Fruit fly (Drosophila melanogaster) whole organism, embryonic: ENCODE measurements around the gene mRpL14.

ENCODE experiments used
- BtbVII ChIP-seq: fragments of 200-800 bp; sonication (Bioruptor generic); optimal IDR thresholded peaks from 3 replicates; lab custom pipeline; 2017; ENCODE audit warnings: missing biosample characterization, mild to moderate bottlenecking, missing genetic modification characterization
- C15 ChIP-seq: fragments of 200-800 bp; sonication (Bioruptor generic); IDR thresholded peaks from 3 replicates; pipeline ENCODE4 v1.3.6; 2022; ENCODE audit warnings: missing biosample characterization, missing genetic modification characterization
- CG10979 ChIP-seq: fragments of 200-800 bp; sonication (Bioruptor generic); optimal IDR thresholded peaks from 2 replicates; lab custom pipeline; 2018; ENCODE audit warnings: missing biosample characterization, mild to moderate bottlenecking, missing genetic modification characterization, moderate library complexity
- CG11456 ChIP-seq: fragments of 200-800 bp; sonication (Bioruptor generic); IDR thresholded peaks from 3 replicates; pipeline ENCODE4 v1.3.6; 2022; ENCODE audit warnings: missing biosample characterization, missing genetic modification characterization
- CG12071 ChIP-seq: fragments of 200-800 bp; sonication (Bioruptor generic); optimal IDR thresholded peaks from 3 replicates; lab custom pipeline; 2018; ENCODE audit warnings: missing biosample characterization, mild to moderate bottlenecking, missing genetic modification characterization
- CG12299 ChIP-seq: fragments of 200-800 bp; sonication (Bioruptor generic); optimal IDR thresholded peaks from 2 replicates; lab custom pipeline; 2018; ENCODE audit warnings: missing biosample characterization, mild to moderate bottlenecking, missing genetic modification characterization
- CG14710 ChIP-seq: fragments of 200-800 bp; sonication (Bioruptor generic); optimal IDR thresholded peaks from 3 replicates; lab custom pipeline; 2019; ENCODE audit warnings: missing biosample characterization, mild to moderate bottlenecking, missing genetic modification characterization, moderate library complexity
- CG1792 ChIP-seq: fragments of 200-800 bp; sonication (Bioruptor generic); optimal IDR thresholded peaks from 2 replicates; lab custom pipeline; 2016; ENCODE audit warnings: missing biosample characterization, missing genetic modification characterization
- CG18764 ChIP-seq: fragments of 200-800 bp; sonication (Bioruptor generic); optimal IDR thresholded peaks from 3 replicates; lab custom pipeline; 2016; ENCODE audit warnings: missing biosample characterization, missing genetic modification characterization
- CG2120 ChIP-seq: fragments of 200-800 bp; sonication (Bioruptor generic); optimal IDR thresholded peaks from 3 replicates; lab custom pipeline; 2016; ENCODE audit warnings: missing biosample characterization, missing genetic modification characterization
- CG34224 ChIP-seq: fragments of 200-800 bp; sonication (Bioruptor generic); IDR thresholded peaks from 3 replicates; pipeline ENCODE4 v1.3.6; 2022; ENCODE audit warnings: missing biosample characterization, missing genetic modification characterization; ENCODE audit not compliant: partially characterized antibody
- CG3726 ChIP-seq: fragments of 200-800 bp; sonication (Bioruptor generic); IDR thresholded peaks from 3 replicates; pipeline ENCODE4, ENCODE4 v1.3.6; 2022; ENCODE audit warnings: missing biosample characterization, missing genetic modification characterization
- CG3838 ChIP-seq: fragments of 200-800 bp; sonication (Bioruptor generic); optimal IDR thresholded peaks from 3 replicates; lab custom pipeline; 2016; ENCODE audit warnings: missing biosample characterization, missing genetic modification characterization
- CG7271 ChIP-seq: fragments of 200-800 bp; sonication (Bioruptor generic); optimal IDR thresholded peaks from 2 replicates; lab custom pipeline; 2018; ENCODE audit warnings: missing biosample characterization, mild to moderate bottlenecking, missing genetic modification characterization, moderate library complexity
- CG8089 ChIP-seq: fragments of 200-800 bp; sonication (Bioruptor generic); optimal IDR thresholded peaks from 3 replicates; lab custom pipeline; 2016; ENCODE audit warnings: missing biosample characterization, missing genetic modification characterization
- CG9817 ChIP-seq: fragments of 200-800 bp; sonication (Bioruptor generic); optimal IDR thresholded peaks from 2 replicates; lab custom pipeline; 2018; ENCODE audit warnings: missing biosample characterization, mild to moderate bottlenecking, missing genetic modification characterization, moderate library complexity
- CHES-1-like ChIP-seq: fragments of 200-800 bp; sonication (Bioruptor generic); optimal IDR thresholded peaks from 2 replicates; lab custom pipeline; 2016; ENCODE audit warnings: missing biosample characterization, missing genetic modification characterization
- Dip2 ChIP-seq: fragments of 200-800 bp; sonication (Bioruptor generic); IDR thresholded peaks from 2 replicates; pipeline ENCODE4 v1.3.6; 2022; ENCODE audit warnings: missing biosample characterization, missing genetic modification characterization
- Doc2 ChIP-seq: fragments of 200-800 bp; sonication (Bioruptor generic); IDR thresholded peaks from 2 replicates; pipeline ENCODE4 v1.3.6; 2022; ENCODE audit warnings: missing biosample characterization, missing genetic modification characterization
- E2f2 ChIP-seq: fragments of 200-800 bp; sonication (Bioruptor generic); IDR thresholded peaks from 2 replicates; pipeline ENCODE4 v1.3.6; 2022; ENCODE audit warnings: missing biosample characterization, missing genetic modification characterization
- Gug ChIP-seq: fragments of 200-800 bp; sonication (Bioruptor generic); IDR thresholded peaks from 4 replicates; pipeline ENCODE4 v1.3.6; 2022; ENCODE audit warnings: missing biosample characterization, missing genetic modification characterization
- HLHmδ ChIP-seq: fragments of 200-800 bp; sonication (Bioruptor generic); optimal IDR thresholded peaks from 2 replicates; lab custom pipeline; 2018; ENCODE audit warnings: missing biosample characterization, mild to moderate bottlenecking, missing genetic modification characterization, moderate library complexity
- HmgD ChIP-seq: fragments of 200-800 bp; sonication (Bioruptor generic); optimal IDR thresholded peaks from 3 replicates; lab custom pipeline; 2016; ENCODE audit warnings: missing biosample characterization, missing genetic modification characterization
- Hmr ChIP-seq: fragments of 200-800 bp; sonication (Bioruptor generic); optimal IDR thresholded peaks from 3 replicates; lab custom pipeline; 2017; ENCODE audit warnings: mild to moderate bottlenecking, missing biosample characterization, missing genetic modification reagents, missing genetic modification characterization
- Lim3 ChIP-seq: fragments of 200-800 bp; sonication (Bioruptor generic); IDR thresholded peaks from 2 replicates; pipeline ENCODE4 v1.3.6; 2022; ENCODE audit warnings: missing biosample characterization, missing genetic modification characterization
- Opbp ChIP-seq: fragments of 200-800 bp; sonication (Bioruptor generic); IDR thresholded peaks from 3 replicates; pipeline ENCODE4 v1.3.6; 2022; ENCODE audit warnings: missing biosample characterization, missing genetic modification characterization; ENCODE audit not compliant: partially characterized antibody
- Sry-β ChIP-seq: fragments of 200-800 bp; sonication (Bioruptor generic); optimal IDR thresholded peaks from 2 replicates; lab custom pipeline; 2018; ENCODE audit warnings: missing biosample characterization, mild to moderate bottlenecking, missing genetic modification characterization, moderate library complexity
- YL-1 ChIP-seq: fragments of 200-800 bp; sonication (Bioruptor generic); optimal IDR thresholded peaks from 3 replicates; lab custom pipeline; 2017; ENCODE audit warnings: missing biosample characterization, mild to moderate bottlenecking, missing genetic modification characterization
- amos ChIP-seq: fragments of 200-800 bp; sonication (Bioruptor generic); IDR thresholded peaks from 2 replicates; pipeline ENCODE4 v1.3.6; 2022; ENCODE audit warnings: missing biosample characterization, missing genetic modification characterization; ENCODE audit not compliant: partially characterized antibody
- bbx ChIP-seq: fragments of 200-800 bp; sonication (Bioruptor generic); IDR thresholded peaks from 2 replicates; pipeline ENCODE4 v1.3.6; 2022; ENCODE audit warnings: missing biosample characterization, missing genetic modification characterization; ENCODE audit not compliant: partially characterized antibody
- bcd ChIP-seq: fragments of 200-800 bp; sonication (Bioruptor generic); optimal IDR thresholded peaks from 2 replicates; lab custom pipeline; 2017; ENCODE audit warnings: missing biosample characterization, mild to moderate bottlenecking, missing genetic modification characterization
- bowl ChIP-seq: fragments of 200-800 bp; sonication (Bioruptor generic); IDR thresholded peaks from 2 replicates; pipeline ENCODE4 v1.3.6; 2022; ENCODE audit warnings: missing biosample characterization, missing genetic modification characterization
- br ChIP-seq: fragments of >200 bp; optimal IDR thresholded peaks from 2 replicates; lab custom pipeline; 2017
- chm ChIP-seq: fragments of 200-800 bp; sonication (Bioruptor generic); IDR thresholded peaks from 2 replicates; pipeline ENCODE4 v1.3.6; 2022; ENCODE audit warnings: missing biosample characterization, missing genetic modification characterization
- chn ChIP-seq: fragments of 200-800 bp; sonication (Bioruptor generic); optimal IDR thresholded peaks from 2 replicates; lab custom pipeline; 2016; ENCODE audit warnings: missing biosample characterization, missing genetic modification characterization
- crp ChIP-seq, 2 experiments: fragments of 200-800 bp; sonication (Bioruptor generic); optimal IDR thresholded peaks; 2 replicates in 1 of 2; 3 replicates in 1 of 2; lab custom pipeline; 2017; ENCODE audit warnings: missing biosample characterization in 2 of 2, missing genetic modification characterization in 2 of 2, mild to moderate bottlenecking in 1 of 2, moderate library complexity in 1 of 2
- da ChIP-seq: fragments of 200-800 bp; sonication (Bioruptor generic); optimal IDR thresholded peaks from 2 replicates; lab custom pipeline; 2016; ENCODE audit warnings: missing biosample characterization, missing genetic modification characterization
- gcm2 ChIP-seq: fragments of 200-800 bp; sonication (Bioruptor generic); optimal IDR thresholded peaks from 2 replicates; lab custom pipeline; 2016; ENCODE audit warnings: missing biosample characterization, missing genetic modification characterization
- gsb-n ChIP-seq: fragments of 200-800 bp; sonication (Bioruptor generic); optimal IDR thresholded peaks from 3 replicates; lab custom pipeline; 2018; ENCODE audit warnings: missing biosample characterization, mild to moderate bottlenecking, missing genetic modification characterization
- kay ChIP-seq: fragments of 200-800 bp; sonication (Bioruptor generic); optimal IDR thresholded peaks from 2 replicates; lab custom pipeline; 2016; ENCODE audit warnings: missing biosample characterization, missing genetic modification characterization
- mam ChIP-seq: fragments of 200-800 bp; sonication (Bioruptor generic); optimal IDR thresholded peaks from 3 replicates; lab custom pipeline; 2016; ENCODE audit warnings: missing biosample characterization, missing genetic modification characterization
- nom ChIP-seq: fragments of 200-800 bp; sonication (Bioruptor generic); optimal IDR thresholded peaks from 2 replicates; lab custom pipeline; 2017; ENCODE audit warnings: missing biosample characterization, missing genetic modification characterization, mild to moderate bottlenecking, moderate library complexity, missing genetic modification reagents
- p53 ChIP-seq: fragments of 200-800 bp; sonication (Bioruptor generic); optimal IDR thresholded peaks from 2 replicates; lab custom pipeline; 2016; ENCODE audit warnings: missing biosample characterization, missing genetic modification characterization
- repo ChIP-seq: fragments of 200-800 bp; sonication (Bioruptor generic); optimal IDR thresholded peaks from 2 replicates; lab custom pipeline; 2016; ENCODE audit warnings: missing biosample characterization, missing genetic modification characterization
- row ChIP-seq: fragments of 200-800 bp; sonication (Bioruptor generic); IDR thresholded peaks from 3 replicates; pipeline ENCODE4 v1.3.6; 2022; ENCODE audit warnings: missing biosample characterization, missing genetic modification characterization
- sr ChIP-seq: fragments of 200-800 bp; sonication (Bioruptor generic); IDR thresholded peaks from 3 replicates; pipeline ENCODE4 v1.3.6; 2022; ENCODE audit warnings: missing biosample characterization, missing genetic modification characterization
- tap ChIP-seq: fragments of 200-800 bp; optimal IDR thresholded peaks from 3 replicates; lab custom pipeline; 2019; ENCODE audit warnings: missing biosample characterization, mild to moderate bottlenecking, missing genetic modification characterization, moderate library complexity
- unc-4 ChIP-seq: fragments of 200-800 bp; sonication (Bioruptor generic); IDR thresholded peaks from 2 replicates; pipeline ENCODE4 v1.3.6; 2022; ENCODE audit warnings: missing biosample characterization, missing genetic modification characterization; ENCODE audit not compliant: partially characterized antibody

mRpL14 gene

dm6 chrX:2301613-2302522, 42.6 kb downstream of the mRpL14 start (continued):
- peak; percentile 78 for TF ChIP-seq CG3726 (GFP tag; lab: Robert Waterston, UW)
- peak; percentile 53 for TF ChIP-seq CG3838 (GFP tag; lab: Kevin White, UChicago)
- TF ChIP-seq Gug (GFP tag; lab: Robert Waterston, UW), result peak; percentile 76
- peak; percentile 88 for TF ChIP-seq CHES-1-like
- TF ChIP-seq tap (tag; lab: Kevin White, UChicago), result peak; percentile 81
- peak; percentile 72 for TF ChIP-seq da (GFP tag; lab: Kevin White, UChicago)
- peak; percentile 53 for TF ChIP-seq CG12299 (tag; lab: Kevin White, UChicago)
- peak; percentile 59; the same call in 1 of the 3 replicates for TF ChIP-seq C15 (GFP tag; lab: Robert Waterston, UW)
- peak; percentile 63 for TF ChIP-seq BtbVII (GFP tag; lab: Kevin White, UChicago)
- peak; percentile 57 for TF ChIP-seq gsb-n (tag; lab: Kevin White, UChicago)
- peak; percentile 62 for TF ChIP-seq E2f2
- TF ChIP-seq CG2120, result peak; percentile 69
- peak; percentile 54; the same call in 1 of the 2 replicates for TF ChIP-seq bowl (GFP tag; lab: Robert Waterston, UW)
- no peak for TF ChIP-seq br (lab: Kevin White, UChicago)
- peak; percentile 71; the same call in 2 of the 3 replicates for TF ChIP-seq CG11456 (GFP tag; lab: Robert Waterston, UW)
- no peak for TF ChIP-seq Dip2 (GFP tag; lab: Robert Waterston, UW)
- no peak for TF ChIP-seq CG34224 (GFP tag; lab: Robert Waterston, UW)
- peak; percentile 35 for TF ChIP-seq YL-1 (GFP tag; lab: Kevin White, UChicago)
- TF ChIP-seq repo (GFP tag; lab: Kevin White, UChicago), result peak; percentile 85
- TF ChIP-seq HLHmδ (GFP tag; lab: Kevin White, UChicago), result no peak
- TF ChIP-seq Hmr (GFP tag; lab: Kevin White, UChicago), result peak; percentile 79
- TF ChIP-seq CG18764, result peak; percentile 71
- no peak for TF ChIP-seq amos (GFP tag; lab: Robert Waterston, UW)
- TF ChIP-seq Lim3, result peak; percentile 63; the same call in 1 of the 2 replicates
- peak; percentile 53 for TF ChIP-seq CG1792 (GFP tag; lab: Kevin White, UChicago)
- peak; percentile 82 for TF ChIP-seq CG8089 (GFP tag; lab: Kevin White, UChicago)
- TF ChIP-seq Sry-β (GFP tag; lab: Kevin White, UChicago), result no peak
- peak; percentile 76 for TF ChIP-seq mam
- peak; percentile 56 for TF ChIP-seq p53 (GFP tag; lab: Kevin White, UChicago)
- peak; percentile 74 for TF ChIP-seq CG14710 (tag; lab: Kevin White, UChicago)
- no peak for TF ChIP-seq CG7271 (tag; lab: Kevin White, UChicago)
- no peak for TF ChIP-seq bbx (GFP tag; lab: Robert Waterston, UW)
- peak; percentile 82 for TF ChIP-seq row (GFP tag; lab: Robert Waterston, UW)
- no peak for TF ChIP-seq Opbp (GFP tag; lab: Robert Waterston, UW)
- 0 out of 2 replicates have a peak, but pooled peaks have one; percentile 11 for TF ChIP-seq Doc2 (GFP tag; lab: Robert Waterston, UW)
- peak; percentile 68; the same call in 1 of the 3 replicates for TF ChIP-seq sr (GFP tag; lab: Robert Waterston, UW)
- TF ChIP-seq kay, result peak; percentile 59
- peak; percentile 79 for TF ChIP-seq chn (GFP tag; lab: Kevin White, UChicago)
- no peak for TF ChIP-seq unc-4
- TF ChIP-seq bcd (GFP tag; lab: Kevin White, UChicago), result peak; percentile 86
- peak; percentile 59; the same call in 1 of the 2 replicates for TF ChIP-seq chm (GFP tag; lab: Robert Waterston, UW)
- peak; percentile 67 for TF ChIP-seq HmgD (GFP tag; lab: Kevin White, UChicago)
- TF ChIP-seq CG10979 (tag; lab: Kevin White, UChicago), result peak; percentile 84
- TF ChIP-seq CG9817, result peak; percentile 77
- peak; percentile 45 for TF ChIP-seq gcm2
- TF ChIP-seq crp (GFP tag; optimal IDR thresholded peaks at IDR 0.05; lab: Kevin White, UChicago), result peak in 1 of 2 experiments; percentile 34
- TF ChIP-seq CG12071 (GFP tag; lab: Kevin White, UChicago), result peak; percentile 86
- peak; percentile 3 for TF ChIP-seq nom (GFP tag; lab: Kevin White, UChicago)
